Fruit fly (Drosophila melanogaster): ENCODE data around the gene Pxt.

Pxt gene

dm6 chr3R:17714773-17715344 lies 4.4 kb upstream of the Pxt start:
- TF ChIP-seq abd-A (tag; optimal IDR thresholded peaks at IDR 0.05) (peak; percentile 55), CG17612 (GFP tag; IDR thresholded peaks at IDR 0.05) (no peak), dm (GFP tag; optimal IDR thresholded peaks at IDR 0.05) (no peak), CG16779 (GFP tag; IDR thresholded peaks at IDR 0.05) (0 out of 2 replicates have a peak, but pooled peaks have one; percentile 16), Doc2 (GFP tag; IDR thresholded peaks at IDR 0.05) (no peak), run (tag; optimal IDR thresholded peaks at IDR 0.05) (no peak), CG30431 (GFP tag; optimal IDR thresholded peaks at IDR 0.05) (no peak), HmgD (GFP tag; optimal IDR thresholded peaks at IDR 0.05) (no peak), PHDP (tag; optimal IDR thresholded peaks at IDR 0.05) (no peak), cg (GFP tag; optimal IDR thresholded peaks at IDR 0.05) (peak; percentile 79), HLHmδ (GFP tag; optimal IDR thresholded peaks at IDR 0.05) (no peak), Jarid2 (GFP tag; optimal IDR thresholded peaks at IDR 0.05) (no peak), Kr (GFP tag; optimal IDR thresholded peaks at IDR 0.05) (no peak), C15 (GFP tag; IDR thresholded peaks at IDR 0.05) (no peak), stwl (tag; optimal IDR thresholded peaks at IDR 0.05) (no peak), CG17385 (GFP tag; optimal IDR thresholded peaks at IDR 0.05) (no peak), al (GFP tag; IDR thresholded peaks at IDR 0.05) (0 out of 2 replicates have a peak, but pooled peaks have one; percentile 28), CG18262 (tag; optimal IDR thresholded peaks at IDR 0.05) (no peak), CG12071 (GFP tag; optimal IDR thresholded peaks at IDR 0.05) (no peak), CG32772 (GFP tag; IDR thresholded peaks at IDR 0.05) (no peak), CG14014 (GFP tag; IDR thresholded peaks at IDR 0.05) (no peak), Dad (GFP tag; optimal IDR thresholded peaks at IDR 0.05) (no peak), Opbp (GFP tag; IDR thresholded peaks at IDR 0.05; ENCODE audit: partially characterized antibody) (no peak), CG7271 (tag; optimal IDR thresholded peaks at IDR 0.05) (no peak), CG3281 (GFP tag; optimal IDR thresholded peaks at IDR 0.05) (no peak), nerfin-1 (tag; optimal IDR thresholded peaks at IDR 0.05) (no peak), HLH4C (GFP tag; IDR thresholded peaks at IDR 0.05; ENCODE audit: partially characterized antibody) (no peak), NfI (GFP tag; optimal IDR thresholded peaks at IDR 0.05) (no peak), NK7.1 (GFP tag; optimal IDR thresholded peaks at IDR 0.05) (no peak), danr (GFP tag; IDR thresholded peaks at IDR 0.05) (no peak), amos (GFP tag; IDR thresholded peaks at IDR 0.05; ENCODE audit: partially characterized antibody) (no peak), CG14667 (GFP tag; IDR thresholded peaks at IDR 0.05) (no peak), p53 (GFP tag; optimal IDR thresholded peaks at IDR 0.05) (no peak), CG12659 (GFP tag; optimal IDR thresholded peaks at IDR 0.05) (no peak), ham (GFP tag; IDR thresholded peaks at IDR 0.05) (no peak), dpn (GFP tag; optimal IDR thresholded peaks at IDR 0.05) (no peak), Hr78 (GFP tag; optimal IDR thresholded peaks at IDR 0.05) (peak in 1 of 2 experiments; percentile 2), Tbp (GFP tag; optimal IDR thresholded peaks at IDR 0.05) (no peak), Chrac-16 (GFP tag; optimal IDR thresholded peaks at IDR 0.05) (no peak), Ada2b (GFP tag; IDR thresholded peaks at IDR 0.05) (no peak), Oaz (GFP tag; IDR thresholded peaks at IDR 0.05) (no peak), Lpt (GFP tag; optimal IDR thresholded peaks at IDR 0.05) (no peak), Bdp1 (GFP tag; optimal IDR thresholded peaks at IDR 0.05) (no peak), salm (tag; optimal IDR thresholded peaks at IDR 0.05) (no peak), CG18599 (GFP tag; optimal IDR thresholded peaks at IDR 0.05) (peak; percentile 11), onecut (GFP tag; IDR thresholded peaks at IDR 0.05) (no peak), gt (GFP tag; IDR thresholded peaks at IDR 0.05) (no peak), Gsc (GFP tag; IDR thresholded peaks at IDR 0.05) (no peak), Spps (tag; optimal IDR thresholded peaks at IDR 0.05) (no peak), CG10147 (GFP tag; optimal IDR thresholded peaks at IDR 0.05) (no peak), CG15601 (tag; optimal IDR thresholded peaks at IDR 0.05) (no peak)

Data from whole organism, embryonic.